Worm (Caenorhabditis elegans) whole organism, L2 larva: Measurements from ENCODE around the gene C02F5.3.

Experiments used
- C34F6.9 ChIP-seq: fragments of 150-350 bp; optimal IDR thresholded peaks from 2 replicates; lab custom pipeline; 2014; ENCODE audit warnings: missing biosample characterization, missing genetic modification characterization
- R02D3.7 ChIP-seq: fragments of 150-350 bp; optimal IDR thresholded peaks from 2 replicates; lab custom pipeline; 2014; ENCODE audit warnings: missing biosample characterization, missing genetic modification characterization
- Y55F3AM.14 ChIP-seq: fragments of 200-800 bp; sonication (Bioruptor generic); optimal IDR thresholded peaks from 2 replicates; lab custom pipeline; 2018; ENCODE audit warnings: mild to moderate bottlenecking, missing genetic modification characterization, missing compliant biosample characterization
- ZK546.5 ChIP-seq: sonication (generic microtip); optimal IDR thresholded peaks from 2 replicates; lab custom pipeline; 2017; ENCODE audit warnings: missing biosample characterization, missing genetic modification characterization
- alr-1 ChIP-seq: fragments of 150-350 bp; optimal IDR thresholded peaks from 2 replicates; lab custom pipeline; 2014; ENCODE audit warnings: missing biosample characterization, missing genetic modification characterization
- crh-2 ChIP-seq: sonication (generic microtip); optimal IDR thresholded peaks from 2 replicates; lab custom pipeline; 2017; ENCODE audit warnings: missing biosample characterization, missing genetic modification characterization
- egl-27 ChIP-seq: sonication (generic microtip); optimal IDR thresholded peaks from 3 replicates; lab custom pipeline; 2017; ENCODE audit warnings: missing biosample characterization, missing genetic modification reagents, missing genetic modification characterization
- elt-1 ChIP-seq: fragments of 150-350 bp; optimal IDR thresholded peaks from 2 replicates; lab custom pipeline; 2014; ENCODE audit warnings: missing biosample characterization, missing genetic modification characterization
- fos-1 ChIP-seq: fragments of 150-350 bp; optimal IDR thresholded peaks from 2 replicates; lab custom pipeline; 2014; ENCODE audit warnings: missing biosample characterization, missing genetic modification characterization
- gmeb-1 ChIP-seq: fragments of 150-350 bp; optimal IDR thresholded peaks from 2 replicates; lab custom pipeline; 2014; ENCODE audit warnings: missing biosample characterization, missing genetic modification characterization
- lin-11 ChIP-seq: fragments of 150-350 bp; sonication (generic microtip); optimal IDR thresholded peaks from 2 replicates; lab custom pipeline; 2014; ENCODE audit warnings: missing biosample characterization, missing genetic modification characterization, inconsistent platforms, mixed read lengths
- lsy-2 ChIP-seq, 2 experiments: fragments of 150-350 bp in 1 of 2; sonication (generic microtip) in 1 of 2; optimal IDR thresholded peaks; 2 replicates each; lab custom pipeline; 2014 to 2017; ENCODE audit warnings: missing biosample characterization in 2 of 2, missing genetic modification characterization in 2 of 2
- mab-5 ChIP-seq: fragments of 150-350 bp; optimal IDR thresholded peaks from 2 replicates; lab custom pipeline; 2014; ENCODE audit warnings: missing biosample characterization, missing genetic modification characterization
- mbf-1 ChIP-seq: sonication (generic microtip); optimal IDR thresholded peaks from 2 replicates; lab custom pipeline; 2017; ENCODE audit warnings: missing biosample characterization, missing genetic modification characterization
- mdl-1 ChIP-seq, 2 experiments: fragments of 150-350 bp in 1 of 2; sonication (generic microtip) in 1 of 2; optimal IDR thresholded peaks; 2 replicates each; lab custom pipeline; 2017; ENCODE audit warnings: missing biosample characterization in 2 of 2, missing genetic modification characterization in 2 of 2
- nhr-10 ChIP-seq: sonication (generic microtip); optimal IDR thresholded peaks from 2 replicates; lab custom pipeline; 2017; ENCODE audit warnings: missing biosample characterization, missing genetic modification characterization
- nhr-11 ChIP-seq: fragments of 150-350 bp; optimal IDR thresholded peaks from 2 replicates; lab custom pipeline; 2014; ENCODE audit warnings: missing biosample characterization, missing genetic modification characterization
- nhr-12 ChIP-seq: fragments of 150-350 bp; optimal IDR thresholded peaks from 2 replicates; lab custom pipeline; 2014; ENCODE audit warnings: missing biosample characterization, missing genetic modification characterization
- nhr-129 ChIP-seq: fragments of 150-350 bp; optimal IDR thresholded peaks from 2 replicates; lab custom pipeline; 2014; ENCODE audit warnings: missing biosample characterization, missing genetic modification characterization
- nhr-21 ChIP-seq: fragments of 150-350 bp; optimal IDR thresholded peaks from 2 replicates; lab custom pipeline; 2014; ENCODE audit warnings: missing biosample characterization, missing genetic modification characterization
- nhr-23 ChIP-seq: fragments of 150-350 bp; optimal IDR thresholded peaks from 2 replicates; lab custom pipeline; 2014; ENCODE audit warnings: missing biosample characterization, missing genetic modification reagents, missing genetic modification characterization
- nhr-237 ChIP-seq: fragments of 150-350 bp; optimal IDR thresholded peaks from 2 replicates; lab custom pipeline; 2014; ENCODE audit warnings: missing biosample characterization, missing genetic modification characterization
- nhr-25 ChIP-seq: fragments of 150-350 bp; sonication (generic microtip); optimal IDR thresholded peaks from 3 replicates; lab custom pipeline; 2014; ENCODE audit warnings: missing biosample characterization, missing genetic modification characterization
- nhr-6 ChIP-seq: fragments of 150-350 bp; optimal IDR thresholded peaks from 2 replicates; lab custom pipeline; 2014; ENCODE audit warnings: missing biosample characterization, missing genetic modification characterization
- peb-1 ChIP-seq: fragments of 150-350 bp; optimal IDR thresholded peaks from 2 replicates; lab custom pipeline; 2014; ENCODE audit warnings: missing biosample characterization, missing genetic modification characterization
- sem-4 ChIP-seq: fragments of 150-350 bp; optimal IDR thresholded peaks from 2 replicates; lab custom pipeline; 2014; ENCODE audit warnings: missing biosample characterization, missing genetic modification reagents, missing genetic modification characterization
- snpc-4 ChIP-seq: fragments of 150-350 bp; optimal IDR thresholded peaks from 2 replicates; lab custom pipeline; 2014; ENCODE audit warnings: missing biosample characterization, missing genetic modification characterization
- unc-39 ChIP-seq: fragments of 150-350 bp; optimal IDR thresholded peaks from 2 replicates; lab custom pipeline; 2014; ENCODE audit warnings: missing biosample characterization, missing genetic modification characterization
- unc-55 ChIP-seq: fragments of 150-350 bp; sonication (generic microtip); optimal IDR thresholded peaks from 3 replicates; lab custom pipeline; 2014; ENCODE audit warnings: missing biosample characterization, missing genetic modification reagents, missing genetic modification characterization
- unc-62 ChIP-seq: fragments of 150-350 bp; optimal IDR thresholded peaks from 2 replicates; lab custom pipeline; 2014; ENCODE audit warnings: missing biosample characterization, missing genetic modification reagents, missing genetic modification characterization
- ztf-1 ChIP-seq: fragments of 200-800 bp; sonication (Bioruptor generic); conservative IDR thresholded peaks from 2 replicates; pipeline ENCODE4 v1.3.6; 2022; ENCODE audit warnings: missing genetic modification characterization, missing compliant biosample characterization
- ztf-11 ChIP-seq: sonication (generic microtip); optimal IDR thresholded peaks from 2 replicates; lab custom pipeline; 2017; ENCODE audit warnings: missing biosample characterization, missing genetic modification characterization

Gene C02F5.3

DNA sequence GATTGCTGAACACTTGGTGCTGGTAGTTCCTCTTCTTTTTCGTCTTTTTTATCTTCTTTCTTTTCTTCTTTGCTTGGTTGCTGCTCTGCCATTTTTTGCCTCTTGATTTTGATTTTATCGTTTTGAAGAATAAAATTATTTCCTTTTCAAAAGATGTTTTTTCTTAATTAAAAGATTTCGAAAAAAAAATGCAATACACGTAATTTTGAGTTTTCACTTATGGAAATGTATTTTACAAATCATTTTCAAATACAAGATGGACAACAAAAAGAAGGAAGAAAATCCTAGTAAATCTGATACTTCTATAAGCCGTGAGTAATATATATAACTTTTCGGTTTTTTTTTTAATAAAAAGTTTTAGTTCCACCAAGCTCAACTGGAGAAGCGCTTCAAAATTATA, 3.7 kb downstream of the C02F5.3 start, which contains the start of the genes C02F5.10 and C02F5.2:
Gene C02F5.10, minus strand, starts transcription at position 101 of the 400 bp plus-strand sequence.
Gene C02F5.2, plus strand, starts transcription at position 239 of the 400 bp plus-strand sequence.
- no peak for TF ChIP-seq peb-1 (tag; lab: Kevin White, UChicago)
- no peak for TF ChIP-seq mab-5 (tag; lab: Kevin White, UChicago)

- TF ChIP-seq crh-2 (tag; lab: Kevin White, UChicago) (peak; percentile 7), nhr-129 (tag; lab: Kevin White, UChicago) (peak; percentile 76), gmeb-1 (peak; percentile 73), fos-1 (tag; lab: Kevin White, UChicago) (peak; percentile 2), sem-4 (tag; lab: Kevin White, UChicago) (no peak), lsy-2 (tag; optimal IDR thresholded peaks at IDR 0.05; lab: Kevin White, UChicago) (peak in 1 of 2 experiments; percentile 72), snpc-4 (tag; lab: Kevin White, UChicago) (peak; percentile 9), ztf-1 (GFP tag; lab: Robert Waterston, UW) (no peak), unc-55 (peak; percentile 84), unc-62 (GFP tag; lab: Kevin White, UChicago) (no peak), C34F6.9 (tag; lab: Kevin White, UChicago) (peak; percentile 65)
Observed at ce11 chrIII:8250007-8250683, 4.5 kb downstream of the C02F5.3 start, which contains the start of gene knl-1. Gene knl-1 (plus strand): TSS chrIII:8250632.

- no peak for TF ChIP-seq peb-1 (tag; lab: Kevin White, UChicago)
- peak; percentile 81 for TF ChIP-seq unc-55
- TF ChIP-seq R02D3.7, result no peak
Observed at ce11 chrIII:8254938-8255337, 9.2 kb downstream of the C02F5.3 start, which contains the start of gene F09G8.5. Gene F09G8.5 (plus strand): TSS chrIII:8254975.

DNA sequence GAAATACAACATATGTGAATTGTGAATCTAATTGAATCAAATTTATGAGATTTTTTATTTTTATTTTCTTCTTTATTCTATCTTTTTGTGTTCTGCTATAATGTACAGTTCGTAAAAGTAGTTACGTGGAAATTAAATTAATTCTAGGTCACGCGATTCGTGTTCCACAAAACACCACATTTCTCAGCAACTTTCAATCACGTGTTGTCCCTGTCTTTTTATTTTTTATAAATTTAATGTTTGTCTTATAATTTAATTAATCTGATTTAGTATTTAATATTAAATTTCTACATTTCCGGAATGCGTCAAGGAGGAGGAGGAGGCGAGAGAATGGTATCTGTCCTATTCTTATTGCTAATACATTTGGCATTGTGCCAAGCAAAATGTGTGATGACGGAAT, 12.4 kb downstream of the C02F5.3 start, which contains the start of gene ncr-2:
Gene ncr-2, plus strand, starts transcription at position 301 of the 400 bp plus-strand sequence.
- no peak for TF ChIP-seq nhr-237 (tag; lab: Kevin White, UChicago)
- TF ChIP-seq nhr-6, result no peak
- no peak for TF ChIP-seq nhr-21
- no peak for TF ChIP-seq Y55F3AM.14
- no peak for TF ChIP-seq peb-1 (tag; lab: Kevin White, UChicago)
- no peak for TF ChIP-seq nhr-129 (tag; lab: Kevin White, UChicago)
- no peak for TF ChIP-seq C34F6.9 (tag; lab: Kevin White, UChicago)
- no peak for TF ChIP-seq lin-11 (tag; lab: Kevin White, UChicago)
- no peak for TF ChIP-seq mdl-1 (tag; optimal IDR thresholded peaks at IDR 0.05; lab: Kevin White, UChicago)
- TF ChIP-seq ZK546.5, result no peak
- TF ChIP-seq alr-1 (tag; lab: Kevin White, UChicago), result no peak
- no peak for TF ChIP-seq nhr-23 (tag; lab: Kevin White, UChicago)
- TF ChIP-seq nhr-12 (tag; lab: Kevin White, UChicago), result no peak
- no peak for TF ChIP-seq lsy-2 (tag; optimal IDR thresholded peaks at IDR 0.05; lab: Kevin White, UChicago)
- no peak for TF ChIP-seq mbf-1 (tag; lab: Kevin White, UChicago)

- TF ChIP-seq lsy-2 (tag; optimal IDR thresholded peaks at IDR 0.05; lab: Kevin White, UChicago) (no peak), snpc-4 (tag; lab: Kevin White, UChicago) (no peak), C34F6.9 (tag; lab: Kevin White, UChicago) (no peak), nhr-23 (tag; lab: Kevin White, UChicago) (no peak), Y55F3AM.14 (no peak), nhr-10 (tag; lab: Kevin White, UChicago) (no peak), crh-2 (tag; lab: Kevin White, UChicago) (no peak), nhr-25 (tag; lab: Kevin White, UChicago) (no peak), unc-39 (tag; lab: Kevin White, UChicago) (no peak), alr-1 (tag; lab: Kevin White, UChicago) (no peak), nhr-129 (tag; lab: Kevin White, UChicago) (no peak), egl-27 (tag; lab: Kevin White, UChicago) (no peak)
Observed at ce11 chrIII:8262599-8262998, 16.9 kb downstream of the C02F5.3 start.

DNA sequence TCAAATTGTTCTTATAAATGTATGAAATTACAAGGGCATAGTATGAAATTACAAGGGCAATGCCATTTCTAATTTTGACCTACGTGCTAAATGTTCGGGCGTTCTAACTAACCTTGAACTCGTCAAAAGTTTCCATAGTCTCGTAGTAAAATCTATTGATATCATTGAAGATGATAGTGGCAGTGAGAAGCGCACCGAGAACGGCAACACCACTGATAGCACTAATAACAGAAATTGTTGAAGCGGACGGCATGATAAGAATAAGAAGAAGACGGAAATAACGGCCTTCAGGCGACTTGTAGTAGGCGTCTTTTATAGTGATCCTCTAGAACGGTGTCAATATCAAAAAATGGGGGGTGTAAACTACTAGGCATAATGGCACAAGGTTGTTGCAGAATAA, 17.7 kb downstream of the C02F5.3 start, which contains the start of gene col-91:
Gene col-91, minus strand, starts transcription at position 288 of the 400 bp plus-strand sequence.
- TF ChIP-seq Y55F3AM.14, result no peak
- TF ChIP-seq elt-1 (tag; lab: Kevin White, UChicago), result no peak
- no peak for TF ChIP-seq unc-55
- no peak for TF ChIP-seq ztf-11 (tag; lab: Kevin White, UChicago)
- TF ChIP-seq ZK546.5, result no peak
- no peak for TF ChIP-seq lin-11 (tag; lab: Kevin White, UChicago)
- TF ChIP-seq nhr-237 (tag; lab: Kevin White, UChicago), result no peak
- TF ChIP-seq nhr-21, result peak; percentile 1
- TF ChIP-seq nhr-11 (tag; lab: Kevin White, UChicago), result no peak
- peak; percentile 16 for TF ChIP-seq nhr-25 (tag; lab: Kevin White, UChicago)
